Worm (Caenorhabditis elegans) whole organism, L3 larva: ENCODE measurements around the gene nas-37.

Source experiments
- aly-2 ChIP-seq: fragments of 150-350 bp; optimal IDR thresholded peaks from 2 replicates; lab custom pipeline; 2014; ENCODE audit warnings: missing biosample characterization, missing genetic modification characterization
- egl-27 ChIP-seq: sonication (generic microtip); optimal IDR thresholded peaks from 4 replicates; lab custom pipeline; 2017; ENCODE audit warnings: missing biosample characterization, missing genetic modification reagents, missing genetic modification characterization
- eor-1 ChIP-seq, 2 experiments: fragments of 150-350 bp; optimal IDR thresholded peaks; 2 replicates each; lab custom pipeline; 2014 to 2018; ENCODE audit warnings: missing biosample characterization in 2 of 2, missing genetic modification characterization in 2 of 2
- fkh-10 ChIP-seq: sonication (generic microtip); optimal IDR thresholded peaks from 2 replicates; lab custom pipeline; 2017; ENCODE audit warnings: missing biosample characterization, missing genetic modification reagents, missing genetic modification characterization
- fkh-2 ChIP-seq: fragments of 150-350 bp; optimal IDR thresholded peaks from 2 replicates; lab custom pipeline; 2014; ENCODE audit warnings: missing biosample characterization, missing genetic modification reagents, missing genetic modification characterization
- nhr-12 ChIP-seq: fragments of 150-350 bp; optimal IDR thresholded peaks from 2 replicates; lab custom pipeline; 2014; ENCODE audit warnings: missing biosample characterization, missing genetic modification characterization
- pha-4 ChIP-seq: fragments of 150-350 bp; optimal IDR thresholded peaks from 2 replicates; lab custom pipeline; 2014; ENCODE audit warnings: missing biosample characterization, missing genetic modification reagents, missing genetic modification characterization
- pqm-1 ChIP-seq: fragments of 150-350 bp; optimal IDR thresholded peaks from 2 replicates; lab custom pipeline; 2017; ENCODE audit warnings: missing biosample characterization, missing genetic modification characterization, inconsistent platforms
- unc-62 ChIP-seq: fragments of 150-350 bp; sonication (generic microtip); optimal IDR thresholded peaks from 4 replicates; lab custom pipeline; 2014; ENCODE audit warnings: missing biosample characterization, missing genetic modification reagents, missing genetic modification characterization

DNA sequence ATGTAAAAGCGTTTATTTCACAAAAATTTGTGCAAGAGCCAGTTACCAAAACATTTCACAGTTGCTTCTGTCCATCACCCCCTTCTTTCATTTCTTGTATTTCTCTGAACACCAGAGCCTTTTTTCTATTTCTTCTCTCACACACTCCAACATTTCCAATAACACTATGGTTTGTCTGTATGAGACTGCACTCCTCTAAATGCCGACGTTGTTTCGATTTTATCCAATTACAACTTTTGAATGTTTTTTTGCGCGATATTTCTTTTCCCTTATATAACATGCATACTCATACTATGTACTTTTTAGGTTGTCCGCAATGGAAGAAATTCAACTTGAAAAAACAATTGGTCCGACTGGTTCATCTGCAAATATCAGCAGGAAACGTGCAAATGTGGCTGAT is 43.0 kb downstream of the nas-37 start, which contains the start of gene F21G4.5:
- no peak for TF ChIP-seq fkh-10
- TF ChIP-seq egl-27 (tag; lab: Kevin White, UChicago), result no peak
- no peak for TF ChIP-seq aly-2
- no peak for TF ChIP-seq eor-1 (tag; optimal IDR thresholded peaks at IDR 0.05; lab: Kevin White, UChicago)
- no peak for TF ChIP-seq nhr-12 (tag; lab: Kevin White, UChicago)
- no peak for TF ChIP-seq unc-62 (GFP tag; lab: Kevin White, UChicago)
- no peak for TF ChIP-seq pha-4 (tag; lab: Kevin White, UChicago)
- TF ChIP-seq fkh-2 (tag; lab: Kevin White, UChicago), result no peak
- TF ChIP-seq pqm-1 (tag; lab: Kevin White, UChicago), result no peak
